Worm (Caenorhabditis elegans) whole organism, mixed stage, embryonic: ENCODE measurements around the gene ttll-12.

Experiments used
- ceh-43 ChIP-seq: fragments of 200-800 bp; sonication (Bioruptor generic); optimal IDR thresholded peaks from 2 replicates; lab custom pipeline; 2018; ENCODE audit warnings: mild to moderate bottlenecking, missing genetic modification characterization, moderate library complexity, missing compliant biosample characterization
- elt-1 ChIP-seq: sonication (generic microtip); optimal IDR thresholded peaks from 2 replicates; lab custom pipeline; 2017; ENCODE audit warnings: missing genetic modification characterization, mild to moderate bottlenecking, missing compliant biosample characterization, antibody characterized with exemption, moderate library complexity, borderline replicate concordance; ENCODE audit not compliant: insufficient read depth
- lin-32 ChIP-seq: fragments of 200-800 bp; sonication (Bioruptor generic); optimal IDR thresholded peaks from 2 replicates; lab custom pipeline; 2018; ENCODE audit warnings: mild to moderate bottlenecking, missing genetic modification characterization, missing compliant biosample characterization
- mab-5 ChIP-seq: fragments of 150-350 bp; optimal IDR thresholded peaks from 2 replicates; lab custom pipeline; 2014; ENCODE audit warnings: missing biosample characterization, missing genetic modification characterization
- mep-1 ChIP-seq: fragments of 150-350 bp; optimal IDR thresholded peaks from 2 replicates; lab custom pipeline; 2017; ENCODE audit warnings: missing biosample characterization, missing genetic modification reagents, missing genetic modification characterization, inconsistent platforms
- nhr-237 ChIP-seq: fragments of 150-350 bp; optimal IDR thresholded peaks from 2 replicates; lab custom pipeline; 2014; ENCODE audit warnings: missing biosample characterization, missing genetic modification characterization
- unc-62 ChIP-seq: fragments of 150-350 bp; optimal IDR thresholded peaks from 2 replicates; lab custom pipeline; 2014; ENCODE audit warnings: missing biosample characterization, missing genetic modification reagents, missing genetic modification characterization
- ztf-11 ChIP-seq: fragments of 150-350 bp; optimal IDR thresholded peaks from 2 replicates; lab custom pipeline; 2014; ENCODE audit warnings: missing biosample characterization, missing genetic modification characterization

ce11 chrII:9333034-9333433 is 5.8 kb upstream of the ttll-12 start:
- TF ChIP-seq ceh-43 (no peak), elt-1 (tag; lab: Kevin White, UChicago) (no peak), ztf-11 (no peak), mep-1 (no peak), unc-62 (GFP tag; lab: Kevin White, UChicago) (no peak), mab-5 (tag; lab: Kevin White, UChicago) (no peak), nhr-237 (tag; lab: Kevin White, UChicago) (no peak), lin-32 (GFP tag; lab: Kevin White, UChicago) (no peak)
